Fruit fly (Drosophila melanogaster) whole organism, embryonic: ENCODE data around the gene DppIII.

Source experiments
- ATbp ChIP-seq: fragments of 200-800 bp; sonication (Bioruptor generic); optimal IDR thresholded peaks from 2 replicates; lab custom pipeline; 2017; ENCODE audit warnings: missing biosample characterization, mild to moderate bottlenecking, missing genetic modification characterization, missing genetic modification reagents
- CG10565 ChIP-seq: fragments of 200-800 bp; sonication (Bioruptor generic); optimal IDR thresholded peaks from 3 replicates; lab custom pipeline; 2016; ENCODE audit warnings: missing biosample characterization, mild to moderate bottlenecking, missing genetic modification characterization
- CG10979 ChIP-seq: fragments of 200-800 bp; sonication (Bioruptor generic); optimal IDR thresholded peaks from 2 replicates; lab custom pipeline; 2018; ENCODE audit warnings: missing biosample characterization, mild to moderate bottlenecking, missing genetic modification characterization, moderate library complexity
- CG12236 ChIP-seq: fragments of 200-800 bp; sonication (Bioruptor generic); optimal IDR thresholded peaks from 2 replicates; lab custom pipeline; 2016; ENCODE audit warnings: missing biosample characterization, missing genetic modification characterization
- CG13287 ChIP-seq: fragments of 200-800 bp; sonication (Bioruptor generic); IDR thresholded peaks from 2 replicates; pipeline ENCODE4 v1.3.6; 2022; ENCODE audit warnings: missing biosample characterization, missing genetic modification characterization; ENCODE audit not compliant: partially characterized antibody
- CG13894 ChIP-seq: fragments of 200-800 bp; sonication (Bioruptor generic); optimal IDR thresholded peaks from 3 replicates; lab custom pipeline; 2018; ENCODE audit warnings: missing biosample characterization, mild to moderate bottlenecking, missing genetic modification characterization, moderate library complexity
- CG2120 ChIP-seq: fragments of 200-800 bp; sonication (Bioruptor generic); optimal IDR thresholded peaks from 3 replicates; lab custom pipeline; 2016; ENCODE audit warnings: missing biosample characterization, missing genetic modification characterization
- CG3281 ChIP-seq: fragments of 200-800 bp; sonication (Bioruptor generic); optimal IDR thresholded peaks from 3 replicates; lab custom pipeline; 2017; ENCODE audit warnings: missing biosample characterization, mild to moderate bottlenecking, missing genetic modification characterization
- CG5953 ChIP-seq: fragments of 200-800 bp; sonication (Bioruptor generic); IDR thresholded peaks from 2 replicates; pipeline ENCODE4 v1.3.6; 2022; ENCODE audit warnings: missing biosample characterization, missing genetic modification characterization
- CG6689 ChIP-seq: fragments of 200-800 bp; sonication (Bioruptor generic); IDR thresholded peaks from 2 replicates; pipeline ENCODE4 v1.3.6; 2022; ENCODE audit warnings: missing biosample characterization, missing genetic modification characterization
- CG7271 ChIP-seq: fragments of 200-800 bp; sonication (Bioruptor generic); optimal IDR thresholded peaks from 2 replicates; lab custom pipeline; 2018; ENCODE audit warnings: missing biosample characterization, mild to moderate bottlenecking, missing genetic modification characterization, moderate library complexity
- CG7357 ChIP-seq: fragments of 200-800 bp; sonication (Bioruptor generic); IDR thresholded peaks from 3 replicates; pipeline ENCODE4 v1.3.6; 2022; ENCODE audit warnings: missing biosample characterization, missing genetic modification characterization
- CG7745 ChIP-seq: fragments of 200-800 bp; sonication (Bioruptor generic); optimal IDR thresholded peaks from 2 replicates; lab custom pipeline; 2018; ENCODE audit warnings: missing biosample characterization, mild to moderate bottlenecking, missing genetic modification characterization, moderate library complexity
- CG9437 ChIP-seq: fragments of 200-800 bp; sonication (Bioruptor generic); optimal IDR thresholded peaks from 2 replicates; lab custom pipeline; 2018; ENCODE audit warnings: missing biosample characterization, mild to moderate bottlenecking, missing genetic modification characterization
- CG9609 ChIP-seq: fragments of 200-800 bp; sonication (Bioruptor generic); optimal IDR thresholded peaks from 3 replicates; lab custom pipeline; 2016; ENCODE audit warnings: missing biosample characterization, missing genetic modification characterization
- CG9817 ChIP-seq: fragments of 200-800 bp; sonication (Bioruptor generic); optimal IDR thresholded peaks from 2 replicates; lab custom pipeline; 2018; ENCODE audit warnings: missing biosample characterization, mild to moderate bottlenecking, missing genetic modification characterization, moderate library complexity
- CoRest ChIP-seq: fragments of 200-800 bp; sonication (Bioruptor generic); optimal IDR thresholded peaks from 3 replicates; lab custom pipeline; 2018; ENCODE audit warnings: missing biosample characterization, mild to moderate bottlenecking, missing genetic modification characterization, moderate library complexity
- Dref ChIP-seq: fragments of 200-800 bp; sonication (Bioruptor generic); IDR thresholded peaks from 2 replicates; pipeline ENCODE4 v1.3.6; 2022; ENCODE audit warnings: missing biosample characterization, missing genetic modification characterization
- Hr3 ChIP-seq: fragments of 200-800 bp; sonication (Bioruptor generic); optimal IDR thresholded peaks from 3 replicates; lab custom pipeline; 2016; ENCODE audit warnings: missing biosample characterization, missing genetic modification characterization
- Max ChIP-seq: fragments of 200-800 bp; sonication (Bioruptor generic); optimal IDR thresholded peaks from 2 replicates; lab custom pipeline; 2016; ENCODE audit warnings: missing biosample characterization, mild to moderate bottlenecking, missing genetic modification characterization
- Med ChIP-seq: fragments of 200-800 bp; sonication (Bioruptor generic); peaks from one replicate; lab custom pipeline; 2016; ENCODE audit warnings: missing biosample characterization, missing genetic modification characterization, mild to moderate bottlenecking, inconsistent platforms, moderate library complexity
- NfI ChIP-seq: fragments of 200-800 bp; sonication (Bioruptor generic); optimal IDR thresholded peaks from 3 replicates; lab custom pipeline; 2018; ENCODE audit warnings: missing biosample characterization, mild to moderate bottlenecking, missing genetic modification characterization, moderate library complexity
- Ravus ChIP-seq: fragments of 200-800 bp; sonication (Bioruptor generic); IDR thresholded peaks from 2 replicates; pipeline ENCODE4 v1.3.6; 2022; ENCODE audit warnings: missing biosample characterization, missing genetic modification characterization
- Sry-β ChIP-seq: fragments of 200-800 bp; sonication (Bioruptor generic); optimal IDR thresholded peaks from 2 replicates; lab custom pipeline; 2018; ENCODE audit warnings: missing biosample characterization, mild to moderate bottlenecking, missing genetic modification characterization, moderate library complexity
- Usf ChIP-seq: fragments of 200-800 bp; sonication (Bioruptor generic); optimal IDR thresholded peaks from 2 replicates; lab custom pipeline; 2017; ENCODE audit warnings: missing genotype, missing biosample characterization, missing genetic modification characterization
- abd-A ChIP-seq: fragments of 200-800 bp; sonication (Bioruptor generic); optimal IDR thresholded peaks from 3 replicates; lab custom pipeline; 2019; ENCODE audit warnings: missing biosample characterization, mild to moderate bottlenecking, missing genetic modification characterization, moderate library complexity
- ac ChIP-seq: fragments of 200-800 bp; sonication (Bioruptor generic); optimal IDR thresholded peaks from 3 replicates; lab custom pipeline; 2017; ENCODE audit warnings: missing biosample characterization, mild to moderate bottlenecking, missing genetic modification characterization
- ara ChIP-seq: fragments of 200-800 bp; sonication (Bioruptor generic); IDR thresholded peaks from 2 replicates; pipeline ENCODE4 v1.3.6; 2022; ENCODE audit warnings: missing biosample characterization, missing genetic modification characterization
- ash1 ChIP-seq: fragments of 200-800 bp; sonication (Bioruptor generic); optimal IDR thresholded peaks from 2 replicates; lab custom pipeline; 2018; ENCODE audit warnings: missing biosample characterization, mild to moderate bottlenecking, missing genetic modification characterization
- bbx ChIP-seq: fragments of 200-800 bp; sonication (Bioruptor generic); IDR thresholded peaks from 2 replicates; pipeline ENCODE4 v1.3.6; 2022; ENCODE audit warnings: missing biosample characterization, missing genetic modification characterization; ENCODE audit not compliant: partially characterized antibody
- bigmax ChIP-seq: fragments of 200-800 bp; sonication (Bioruptor generic); optimal IDR thresholded peaks from 2 replicates; lab custom pipeline; 2018; ENCODE audit warnings: missing biosample characterization, mild to moderate bottlenecking, missing genetic modification characterization
- btn ChIP-seq: fragments of 200-800 bp; sonication (Bioruptor generic); optimal IDR thresholded peaks from 2 replicates; lab custom pipeline; 2016; ENCODE audit warnings: missing biosample characterization, missing genetic modification characterization
- caup ChIP-seq: fragments of 200-800 bp; sonication (Bioruptor generic); optimal IDR thresholded peaks from 3 replicates; lab custom pipeline; 2017; ENCODE audit warnings: missing biosample characterization, mild to moderate bottlenecking, missing genetic modification characterization, moderate library complexity; ENCODE audit not compliant: severe bottlenecking
- crc ChIP-seq: fragments of 200-800 bp; sonication (Bioruptor generic); optimal IDR thresholded peaks from 2 replicates; lab custom pipeline; 2016; ENCODE audit warnings: missing biosample characterization, missing genetic modification characterization
- croc ChIP-seq: fragments of 200-800 bp; sonication (Bioruptor generic); conservative IDR thresholded peaks from 3 replicates; pipeline ENCODE4 v1.3.6; 2022; ENCODE audit warnings: missing biosample characterization, missing genetic modification characterization
- crol ChIP-seq: fragments of 200-800 bp; sonication (Bioruptor generic); IDR thresholded peaks from 2 replicates; pipeline ENCODE4 v1.3.6; 2022; ENCODE audit warnings: missing biosample characterization, missing genetic modification characterization
- dati ChIP-seq: fragments of 200-800 bp; sonication (Bioruptor generic); IDR thresholded peaks from 2 replicates; pipeline ENCODE4 v1.3.6; 2022; ENCODE audit warnings: missing biosample characterization, missing genetic modification characterization
- gem ChIP-seq: fragments of 200-800 bp; sonication (Bioruptor generic); optimal IDR thresholded peaks from 2 replicates; lab custom pipeline; 2019; ENCODE audit warnings: missing biosample characterization, mild to moderate bottlenecking, missing genetic modification characterization, moderate library complexity
- jumu ChIP-seq: fragments of 200-800 bp; sonication (Bioruptor generic); optimal IDR thresholded peaks from 3 replicates; lab custom pipeline; 2016; ENCODE audit warnings: missing biosample characterization, missing genetic modification characterization
- klu ChIP-seq: fragments of 200-800 bp; sonication (Bioruptor generic); IDR thresholded peaks from 2 replicates; pipeline ENCODE4 v1.3.6; 2022; ENCODE audit warnings: missing biosample characterization, missing genetic modification characterization
- maf-S ChIP-seq: fragments of 200-800 bp; sonication (Bioruptor generic); optimal IDR thresholded peaks from 2 replicates; lab custom pipeline; 2016; ENCODE audit warnings: missing biosample characterization, missing genetic modification characterization
- mam ChIP-seq: fragments of 200-800 bp; sonication (Bioruptor generic); optimal IDR thresholded peaks from 3 replicates; lab custom pipeline; 2016; ENCODE audit warnings: missing biosample characterization, missing genetic modification characterization
- org-1 ChIP-seq: fragments of 200-800 bp; sonication (Bioruptor generic); optimal IDR thresholded peaks from 2 replicates; lab custom pipeline; 2017; ENCODE audit warnings: missing biosample characterization, missing genetic modification characterization
- otp ChIP-seq: fragments of 200-800 bp; sonication (Bioruptor generic); IDR thresholded peaks from 3 replicates; pipeline ENCODE4, ENCODE4 v1.3.6; 2022; ENCODE audit warnings: missing biosample characterization, missing genetic modification characterization
- prd ChIP-seq, 3 experiments: fragments of >200 bp in 2 of 3; fragments of 200-800 bp in 1 of 3; sonication (Bioruptor generic) in 1 of 3; optimal IDR thresholded peaks in 2 of 3; IDR thresholded peaks in 1 of 3; 2 replicates in 2 of 3; 3 replicates in 1 of 3; pipeline versions ENCODE4 v1.3.6 to Lab custom; 2017 to 2022; ENCODE audit warnings: missing biosample characterization in 1 of 3, missing genetic modification characterization in 1 of 3
- pzg ChIP-seq: fragments of 200-800 bp; sonication (Bioruptor generic); optimal IDR thresholded peaks from 3 replicates; lab custom pipeline; 2018; ENCODE audit warnings: missing biosample characterization, mild to moderate bottlenecking, missing genetic modification characterization, moderate library complexity
- sqz ChIP-seq: fragments of 200-800 bp; sonication (Bioruptor generic); optimal IDR thresholded peaks from 3 replicates; lab custom pipeline; 2018; ENCODE audit warnings: missing biosample characterization, mild to moderate bottlenecking, missing genetic modification characterization
- sug ChIP-seq: fragments of 200-800 bp; optimal IDR thresholded peaks from 2 replicates; lab custom pipeline; 2019; ENCODE audit warnings: missing biosample characterization, mild to moderate bottlenecking, missing genetic modification characterization, moderate library complexity
- unc-4 ChIP-seq: fragments of 200-800 bp; sonication (Bioruptor generic); IDR thresholded peaks from 2 replicates; pipeline ENCODE4 v1.3.6; 2022; ENCODE audit warnings: missing biosample characterization, missing genetic modification characterization; ENCODE audit not compliant: partially characterized antibody
- vnd ChIP-seq: fragments of 200-800 bp; sonication (Bioruptor generic); IDR thresholded peaks from 3 replicates; pipeline ENCODE4 v1.3.6; 2022; ENCODE audit warnings: missing biosample characterization, missing genetic modification characterization; ENCODE audit not compliant: partially characterized antibody

Gene DppIII

DNA sequence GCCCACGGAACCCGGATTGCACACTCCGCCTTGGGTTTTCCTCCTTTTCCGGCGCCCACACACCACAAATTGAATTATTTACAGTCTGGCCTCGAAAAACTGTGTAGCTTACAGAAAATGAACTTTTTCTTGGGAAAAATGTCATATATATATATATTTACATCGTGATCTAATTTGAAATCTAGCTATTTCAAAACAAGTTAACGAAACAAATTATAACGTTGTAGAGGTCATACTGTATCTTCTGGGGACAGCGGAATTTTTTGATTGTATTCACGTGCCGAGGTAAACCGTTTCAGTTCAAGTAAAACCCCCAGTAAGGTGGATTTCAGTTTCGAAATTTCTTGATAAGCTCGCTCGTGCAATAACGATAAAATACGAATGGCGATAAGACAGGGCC lies 10.3 kb downstream of the DppIII start (continued):
- TF ChIP-seq Usf (GFP tag; lab: Kevin White, UChicago) (no peak), Ravus (peak; percentile 59), btn (GFP tag; lab: Kevin White, UChicago) (no peak), CoRest (tag; lab: Kevin White, UChicago) (peak; percentile 0), Hr3 (GFP tag; lab: Kevin White, UChicago) (no peak), CG3281 (GFP tag; lab: Kevin White, UChicago) (peak; percentile 26), pzg (GFP tag; lab: Kevin White, UChicago) (no peak), abd-A (tag; lab: Kevin White, UChicago) (no peak), NfI (GFP tag; lab: Kevin White, UChicago) (peak; percentile 61), CG7271 (tag; lab: Kevin White, UChicago) (no peak), CG2120 (peak; percentile 63), Dref (GFP tag; lab: Robert Waterston, UW) (no peak), unc-4 (GFP tag; lab: Robert Waterston, UW) (no peak), crc (GFP tag; lab: Kevin White, UChicago) (no peak), CG7357 (no peak), crol (no peak), CG13894 (no peak), ac (GFP tag; lab: Kevin White, UChicago) (no peak), otp (GFP tag; lab: Robert Waterston, UW) (no peak; the same call in 2 of the 3 replicates), ash1 (GFP tag; lab: Kevin White, UChicago) (no peak), maf-S (GFP tag; lab: Kevin White, UChicago) (no peak), org-1 (GFP tag; lab: Kevin White, UChicago) (peak; percentile 11), CG10979 (peak; percentile 7), vnd (GFP tag; lab: Robert Waterston, UW) (no peak), prd (optimal IDR thresholded peaks at IDR 0.05; lab: Kevin White, UChicago) (no peak), prd (GFP tag; IDR thresholded peaks at IDR 0.05; lab: Robert Waterston, UW) (peak; percentile 76), CG5953 (GFP tag; lab: Robert Waterston, UW) (peak; percentile 66), bigmax (no peak), CG6689 (GFP tag; lab: Robert Waterston, UW) (peak; percentile 74), CG9437 (GFP tag; lab: Kevin White, UChicago) (no peak), Max (GFP tag; lab: Kevin White, UChicago) (no peak), sug (tag; lab: Kevin White, UChicago) (peak; percentile 73), croc (GFP tag; lab: Robert Waterston, UW) (no peak), mam (GFP tag; lab: Kevin White, UChicago) (peak; percentile 40), klu (GFP tag; lab: Robert Waterston, UW) (no peak), Med (GFP tag; lab: Kevin White, UChicago) (peak; percentile 83), Sry-β (GFP tag; lab: Kevin White, UChicago) (no peak), CG12236 (GFP tag; lab: Kevin White, UChicago) (no peak), CG9817 (peak; percentile 66), gem (peak; percentile 73), dati (GFP tag; lab: Robert Waterston, UW) (no peak), CG13287 (GFP tag; lab: Robert Waterston, UW) (no peak), jumu (GFP tag; lab: Kevin White, UChicago) (no peak), CG10565 (GFP tag; lab: Kevin White, UChicago) (no peak), bbx (GFP tag; lab: Robert Waterston, UW) (no peak), caup (peak; percentile 17), ATbp (peak; percentile 61), sqz (no peak), CG7745 (tag; lab: Kevin White, UChicago) (no peak), CG9609 (GFP tag; lab: Kevin White, UChicago) (no peak), ara (GFP tag; lab: Robert Waterston, UW) (peak; percentile 23; the same call in 1 of the 2 replicates)
